Worm (Caenorhabditis elegans) whole organism, L4/young adult: ENCODE measurements around the gene cyp-33C2.

ENCODE experiments used
- W03F9.2 ChIP-seq: fragments of 150-350 bp; optimal IDR thresholded peaks from 2 replicates; lab custom pipeline; 2014; ENCODE audit warnings: missing biosample characterization, missing genetic modification characterization
- dao-5 ChIP-seq: sonication (generic microtip); optimal IDR thresholded peaks from 2 replicates; lab custom pipeline; 2016; ENCODE audit warnings: missing genotype, missing genetic modification characterization, moderate library complexity, missing compliant biosample characterization
- him-1 ChIP-seq: sonication (generic microtip); optimal IDR thresholded peaks from 2 replicates; lab custom pipeline; 2016; ENCODE audit warnings: missing genotype, missing genetic modification reagents, missing genetic modification characterization, missing compliant biosample characterization

DNA sequence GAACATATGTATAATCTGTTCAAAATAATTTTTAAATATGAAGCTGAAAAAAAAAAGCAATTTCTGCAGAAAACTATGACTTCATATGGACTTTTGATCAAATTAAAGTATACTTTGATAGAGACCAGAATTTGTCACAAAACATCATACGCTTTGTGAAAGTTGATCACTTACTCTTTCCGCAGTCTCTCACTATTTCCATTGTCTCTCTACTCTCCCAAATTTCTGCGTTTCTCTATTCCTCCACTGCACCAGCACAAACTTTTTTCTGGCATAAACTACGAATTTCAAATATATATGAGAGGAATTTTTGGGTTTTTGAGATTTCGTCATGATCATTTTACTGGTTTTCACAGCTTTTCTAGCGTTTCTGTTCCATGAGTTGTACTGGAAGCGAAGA, 52.6 kb downstream of the cyp-33C2 start, which contains the start of gene cyp-33C4:
- TF ChIP-seq him-1 (no peak), dao-5 (tag; lab: Kevin White, UChicago) (no peak), W03F9.2 (tag; lab: Kevin White, UChicago) (no peak)
